Worm (Caenorhabditis elegans): ENCODE results near the gene irg-3.

- TF ChIP-seq W03F9.2 (tag; optimal IDR thresholded peaks at IDR 0.05) = no peak
- TF ChIP-seq him-1 (tag; optimal IDR thresholded peaks at IDR 0.05) = no peak
- TF ChIP-seq dao-5 (tag; optimal IDR thresholded peaks at IDR 0.05) = no peak
These were observed at the start of gene irg-3 for ce11 chrV:2592173-2592676.
